Worm (Caenorhabditis elegans) whole organism, L1 larva: Measurements from ENCODE around the gene R07A4.4.

Experiments used
- C16A3.4 ChIP-seq: fragments of 150-350 bp; optimal IDR thresholded peaks from 2 replicates; lab custom pipeline; 2014; ENCODE audit warnings: missing biosample characterization, missing genetic modification characterization
- C34B4.2 ChIP-seq: sonication (generic microtip); optimal IDR thresholded peaks from 2 replicates; lab custom pipeline; 2017; ENCODE audit warnings: mild to moderate bottlenecking, missing genetic modification characterization, missing compliant biosample characterization
- Y116A8C.19 ChIP-seq: sonication (generic microtip); optimal IDR thresholded peaks from 2 replicates; lab custom pipeline; 2016; ENCODE audit warnings: missing compliant biosample characterization, missing genetic modification characterization, borderline replicate concordance
- aly-2 ChIP-seq: fragments of 150-350 bp; optimal IDR thresholded peaks from 2 replicates; lab custom pipeline; 2014; ENCODE audit warnings: missing biosample characterization, missing genetic modification characterization
- ama-1 ChIP-seq: fragments of 150-350 bp; optimal IDR thresholded peaks from 2 replicates; lab custom pipeline; 2014
- blmp-1 ChIP-seq: fragments of 150-350 bp; optimal IDR thresholded peaks from 2 replicates; lab custom pipeline; 2014; ENCODE audit warnings: missing biosample characterization, missing genetic modification characterization
- ceh-63 ChIP-seq: fragments of 200-800 bp; sonication (Bioruptor generic); optimal IDR thresholded peaks from 2 replicates; lab custom pipeline; 2018; ENCODE audit warnings: mild to moderate bottlenecking, missing genetic modification characterization, missing compliant biosample characterization
- ceh-88 ChIP-seq: fragments of 200-800 bp; sonication (Bioruptor generic); IDR thresholded peaks from 2 replicates; pipeline ENCODE4 v1.3.6; 2022; ENCODE audit warnings: missing genetic modification characterization, missing compliant biosample characterization
- ceh-90 ChIP-seq: sonication (generic microtip); optimal IDR thresholded peaks from 2 replicates; lab custom pipeline; 2016; ENCODE audit warnings: missing genetic modification characterization, missing compliant biosample characterization
- ces-1 ChIP-seq: fragments of 150-350 bp; optimal IDR thresholded peaks from 2 replicates; lab custom pipeline; 2014; ENCODE audit warnings: missing biosample characterization, missing genetic modification reagents, missing genetic modification characterization
- dpl-1 ChIP-seq, 3 experiments: fragments of 150-350 bp in 2 of 3; sonication (generic microtip) in 1 of 3; optimal IDR thresholded peaks; 2 replicates each; lab custom pipeline; 2014 to 2017; ENCODE audit warnings: missing biosample characterization in 3 of 3, missing genetic modification characterization in 3 of 3, missing genetic modification reagents in 3 of 3
- efl-1 ChIP-seq, 4 experiments: fragments of 150-350 bp; optimal IDR thresholded peaks in 3 of 4; peaks in 1 of 4; 1 replicate in 1 of 4; 2 replicates in 3 of 4; lab custom pipeline; 2014; ENCODE audit warnings: missing biosample characterization in 2 of 4, missing genetic modification characterization in 2 of 4, missing genetic modification reagents in 2 of 4
- egl-13 ChIP-seq: sonication (generic microtip); optimal IDR thresholded peaks from 2 replicates; lab custom pipeline; 2016; ENCODE audit warnings: missing genotype, missing genetic modification reagents, missing genetic modification characterization, missing compliant biosample characterization
- egl-27 ChIP-seq, 2 experiments: fragments of 150-350 bp in 1 of 2; sonication (generic microtip); optimal IDR thresholded peaks; 3 replicates each; lab custom pipeline; 2017 to 2018; ENCODE audit warnings: missing biosample characterization in 2 of 2, missing genetic modification characterization in 2 of 2, missing genetic modification reagents in 2 of 2
- elt-2 ChIP-seq: sonication (generic microtip); optimal IDR thresholded peaks from 2 replicates; lab custom pipeline; 2016; ENCODE audit warnings: missing genetic modification characterization, mild to moderate bottlenecking, inconsistent platforms, missing compliant biosample characterization, missing genetic modification reagents
- ets-5 ChIP-seq: fragments of 200-800 bp; sonication (Bioruptor generic); IDR thresholded peaks from 2 replicates; pipeline ENCODE4 v1.3.6; 2022; ENCODE audit warnings: missing genetic modification characterization, missing compliant biosample characterization
- fos-1 ChIP-seq: fragments of 150-350 bp; optimal IDR thresholded peaks from 2 replicates; lab custom pipeline; 2014; ENCODE audit warnings: missing biosample characterization, missing genetic modification characterization
- grh-1 ChIP-seq: fragments of 200-800 bp; sonication (Bioruptor generic); IDR thresholded peaks from 2 replicates; pipeline ENCODE4 v1.3.6; 2022; ENCODE audit warnings: missing genetic modification reagents, missing genetic modification characterization, missing compliant biosample characterization
- hlh-4 ChIP-seq: sonication (generic microtip); optimal IDR thresholded peaks from 2 replicates; lab custom pipeline; 2016; ENCODE audit warnings: mild to moderate bottlenecking, missing genetic modification characterization, missing compliant biosample characterization
- hpl-2 ChIP-seq: fragments of 150-350 bp; optimal IDR thresholded peaks from 2 replicates; lab custom pipeline; 2014; ENCODE audit warnings: missing biosample characterization, missing genetic modification reagents, missing genetic modification characterization
- irx-1 ChIP-seq: sonication (generic microtip); optimal IDR thresholded peaks from 2 replicates; lab custom pipeline; 2016; ENCODE audit warnings: missing genetic modification characterization, missing compliant biosample characterization
- lin-13 ChIP-seq: fragments of 150-350 bp; optimal IDR thresholded peaks from 2 replicates; lab custom pipeline; 2014; ENCODE audit warnings: missing biosample characterization, missing genetic modification reagents, missing genetic modification characterization
- lin-15B ChIP-seq: fragments of 150-350 bp; sonication (generic microtip); optimal IDR thresholded peaks from 3 replicates; lab custom pipeline; 2014; ENCODE audit warnings: missing biosample characterization, missing genetic modification characterization
- lin-35 ChIP-seq, 2 experiments: fragments of 150-350 bp; optimal IDR thresholded peaks; 2 replicates each; lab custom pipeline; 2014; ENCODE audit warnings: missing biosample characterization in 2 of 2, missing genetic modification characterization in 2 of 2, missing genetic modification reagents in 2 of 2
- lsy-2 ChIP-seq, 2 experiments: fragments of 150-350 bp; optimal IDR thresholded peaks; 2 replicates each; lab custom pipeline; 2014; ENCODE audit warnings: missing biosample characterization in 2 of 2, missing genetic modification characterization in 2 of 2
- mab-9 ChIP-seq: fragments of 200-800 bp; sonication (Bioruptor generic); IDR thresholded peaks from 2 replicates; pipeline ENCODE4 v1.3.6; 2022; ENCODE audit warnings: missing genetic modification reagents, missing genetic modification characterization, missing compliant biosample characterization
- mdl-1 ChIP-seq, 2 experiments: fragments of 150-350 bp; optimal IDR thresholded peaks; 2 replicates each; lab custom pipeline; 2014 to 2017; ENCODE audit warnings: missing biosample characterization in 2 of 2, missing genetic modification characterization in 2 of 2, inconsistent platforms in 1 of 2
- mep-1 ChIP-seq: fragments of 150-350 bp; optimal IDR thresholded peaks from 2 replicates; lab custom pipeline; 2014; ENCODE audit warnings: missing biosample characterization, missing genetic modification characterization
- nhr-12 ChIP-seq: sonication (generic microtip); optimal IDR thresholded peaks from 2 replicates; lab custom pipeline; 2017; ENCODE audit warnings: missing biosample characterization, missing genetic modification characterization
- nhr-20 ChIP-seq: sonication (generic microtip); optimal IDR thresholded peaks from 2 replicates; lab custom pipeline; 2016; ENCODE audit warnings: mild to moderate bottlenecking, missing genetic modification characterization, missing compliant biosample characterization
- nhr-237 ChIP-seq: fragments of 150-350 bp; optimal IDR thresholded peaks from 2 replicates; lab custom pipeline; 2014; ENCODE audit warnings: missing biosample characterization, missing genetic modification characterization
- nhr-28 ChIP-seq: fragments of 150-350 bp; optimal IDR thresholded peaks from 2 replicates; lab custom pipeline; 2014; ENCODE audit warnings: missing biosample characterization, missing genetic modification characterization
- nhr-47 ChIP-seq: sonication (generic microtip); optimal IDR thresholded peaks from 2 replicates; lab custom pipeline; 2016; ENCODE audit warnings: mild to moderate bottlenecking, missing genetic modification characterization, moderate library complexity, missing compliant biosample characterization
- nhr-71 ChIP-seq: sonication (generic microtip); optimal IDR thresholded peaks from 2 replicates; lab custom pipeline; 2016; ENCODE audit warnings: mild to moderate bottlenecking, missing genetic modification characterization, moderate library complexity, missing compliant biosample characterization
- nhr-76 ChIP-seq: sonication (generic microtip); optimal IDR thresholded peaks from 2 replicates; lab custom pipeline; 2017; ENCODE audit warnings: missing biosample characterization, missing genetic modification characterization
- nhr-77 ChIP-seq: fragments of 150-350 bp; optimal IDR thresholded peaks from 2 replicates; lab custom pipeline; 2014; ENCODE audit warnings: missing biosample characterization, missing genetic modification characterization
- nhr-85 ChIP-seq: sonication (generic microtip); peaks from one replicate; lab custom pipeline; 2016; ENCODE audit warnings: missing genetic modification characterization, inconsistent platforms, missing compliant biosample characterization
- pag-3 ChIP-seq: sonication (generic microtip); optimal IDR thresholded peaks from 2 replicates; lab custom pipeline; 2017; ENCODE audit warnings: missing genetic modification characterization, mild to moderate bottlenecking, missing compliant biosample characterization, antibody characterized with exemption, borderline replicate concordance; ENCODE audit not compliant: insufficient read depth
- pqm-1 ChIP-seq: sonication (generic microtip); optimal IDR thresholded peaks from 3 replicates; lab custom pipeline; 2017; ENCODE audit warnings: missing biosample characterization, missing genetic modification characterization
- rnt-1 ChIP-seq: sonication (generic microtip); optimal IDR thresholded peaks from 2 replicates; lab custom pipeline; 2016; ENCODE audit warnings: mild to moderate bottlenecking, missing genetic modification characterization, moderate library complexity, missing compliant biosample characterization
- snu-23 ChIP-seq: sonication (generic microtip); optimal IDR thresholded peaks from 2 replicates; lab custom pipeline; 2016; ENCODE audit warnings: missing genetic modification characterization, missing compliant biosample characterization
- sox-4 ChIP-seq: sonication (generic microtip); optimal IDR thresholded peaks from 2 replicates; lab custom pipeline; 2016; ENCODE audit warnings: missing genetic modification characterization, missing compliant biosample characterization
- sptf-1 ChIP-seq: fragments of 150-350 bp; optimal IDR thresholded peaks from 2 replicates; lab custom pipeline; 2014; ENCODE audit warnings: missing biosample characterization, missing genetic modification characterization
- swsn-7 ChIP-seq: sonication (generic microtip); optimal IDR thresholded peaks from 2 replicates; lab custom pipeline; 2016; ENCODE audit warnings: missing genetic modification characterization, missing compliant biosample characterization
- tbx-2 ChIP-seq: sonication (generic microtip); optimal IDR thresholded peaks from 2 replicates; lab custom pipeline; 2016; ENCODE audit warnings: missing genetic modification characterization, missing compliant biosample characterization
- tlp-1 ChIP-seq: fragments of 150-350 bp; optimal IDR thresholded peaks from 2 replicates; lab custom pipeline; 2014; ENCODE audit warnings: missing biosample characterization, missing genetic modification characterization
- unc-130 ChIP-seq: fragments of 150-350 bp; optimal IDR thresholded peaks from 2 replicates; lab custom pipeline; 2017; ENCODE audit warnings: missing biosample characterization, missing genetic modification characterization, inconsistent platforms
- unc-62 ChIP-seq: fragments of 150-350 bp; optimal IDR thresholded peaks from 2 replicates; lab custom pipeline; 2014; ENCODE audit warnings: missing biosample characterization, missing genetic modification reagents, missing genetic modification characterization
- unc-86 ChIP-seq: sonication (generic microtip); optimal IDR thresholded peaks from 2 replicates; lab custom pipeline; 2016; ENCODE audit warnings: missing genetic modification characterization, missing compliant biosample characterization
- unc-98 ChIP-seq: fragments of 200-800 bp; sonication (Bioruptor generic); IDR thresholded peaks from 2 replicates; pipeline ENCODE4 v1.3.6; 2022; ENCODE audit warnings: missing genetic modification characterization, missing compliant biosample characterization
- vab-15 ChIP-seq: sonication (generic microtip); optimal IDR thresholded peaks from 2 replicates; lab custom pipeline; 2017; ENCODE audit warnings: missing genotype, mild to moderate bottlenecking, missing genetic modification characterization, missing compliant biosample characterization
- xbp-1 ChIP-seq: sonication (generic microtip); optimal IDR thresholded peaks from 2 replicates; lab custom pipeline; 2016; ENCODE audit warnings: missing genetic modification characterization, missing compliant biosample characterization
- zag-1 ChIP-seq: fragments of 150-350 bp; optimal IDR thresholded peaks from 2 replicates; lab custom pipeline; 2014; ENCODE audit warnings: missing biosample characterization, missing genetic modification characterization
- zip-4 ChIP-seq: fragments of 200-800 bp; sonication (Bioruptor generic); optimal IDR thresholded peaks from 2 replicates; lab custom pipeline; 2018; ENCODE audit warnings: mild to moderate bottlenecking, missing genetic modification characterization, moderate library complexity, missing compliant biosample characterization

R07A4.4 gene

DNA sequence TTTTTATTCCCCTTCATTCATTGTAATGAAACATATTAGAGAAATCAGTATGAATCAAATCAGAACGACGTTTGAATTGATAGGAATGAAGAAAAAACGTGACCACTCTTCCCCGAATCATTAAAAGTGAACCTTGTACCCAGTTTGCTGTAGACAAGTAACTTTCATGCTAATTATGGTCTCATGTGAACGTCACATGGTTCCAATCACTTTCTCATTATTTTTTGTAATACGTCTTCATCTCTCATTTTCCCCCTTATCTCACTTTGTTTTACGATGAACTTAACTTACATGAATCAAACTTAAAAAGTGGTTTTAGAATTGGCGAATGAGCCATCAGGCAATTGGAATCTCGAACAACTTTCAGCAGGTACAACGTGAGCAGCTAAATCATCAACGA, 15.3 kb upstream of the R07A4.4 start:
- TF ChIP-seq efl-1 (optimal IDR thresholded peaks at IDR 0.05; lab: Kevin White, UChicago) (no peak), efl-1 (GFP tag; optimal IDR thresholded peaks at IDR 0.05 in 1 of 2; lab: Kevin White, UChicago) (peak in 1 of 2 experiments; percentile 78), ama-1 (no peak), sox-4 (tag; lab: Kevin White, UChicago) (no peak), vab-15 (tag; lab: Kevin White, UChicago) (no peak), unc-98 (GFP tag; lab: Robert Waterston, UW) (no peak), lsy-2 (tag; optimal IDR thresholded peaks at IDR 0.05; lab: Kevin White, UChicago) (peak in 1 of 2 experiments; percentile 42), Y116A8C.19 (tag; lab: Kevin White, UChicago) (no peak), rnt-1 (tag; lab: Kevin White, UChicago) (no peak), aly-2 (tag; lab: Kevin White, UChicago) (no peak), ceh-88 (GFP tag; lab: Robert Waterston, UW) (no peak), mdl-1 (tag; optimal IDR thresholded peaks at IDR 0.05; lab: Kevin White, UChicago) (peak in 1 of 2 experiments; percentile 33), ces-1 (GFP tag; lab: Kevin White, UChicago) (no peak), C34B4.2 (no peak), tlp-1 (tag; lab: Kevin White, UChicago) (no peak), tbx-2 (tag; lab: Kevin White, UChicago) (peak; percentile 63), xbp-1 (tag; lab: Kevin White, UChicago) (no peak), nhr-77 (tag; lab: Kevin White, UChicago) (no peak), pag-3 (tag; lab: Kevin White, UChicago) (no peak), nhr-47 (tag; lab: Kevin White, UChicago) (peak; percentile 25), nhr-76 (tag; lab: Kevin White, UChicago) (no peak), unc-62 (no peak), irx-1 (tag; lab: Kevin White, UChicago) (no peak), elt-2 (tag; lab: Kevin White, UChicago) (no peak), sptf-1 (tag; lab: Kevin White, UChicago) (no peak), nhr-237 (tag; lab: Kevin White, UChicago) (no peak), zag-1 (tag; lab: Kevin White, UChicago) (no peak), hlh-4 (tag; lab: Kevin White, UChicago) (no peak), snu-23 (GFP tag; lab: Kevin White, UChicago) (peak; percentile 59), nhr-28 (tag; lab: Kevin White, UChicago) (no peak), egl-13 (tag; lab: Kevin White, UChicago) (no peak), ceh-90 (tag; lab: Kevin White, UChicago) (no peak), swsn-7 (no peak), lin-13 (no peak), fos-1 (tag; lab: Kevin White, UChicago) (no peak), nhr-20 (tag; lab: Kevin White, UChicago) (peak; percentile 80), nhr-12 (tag; lab: Kevin White, UChicago) (no peak), pqm-1 (tag; lab: Kevin White, UChicago) (no peak), nhr-71 (peak; percentile 76), hpl-2 (no peak), grh-1 (peak; percentile 34; the same call in 1 of the 2 replicates), lin-35 (GFP tag; optimal IDR thresholded peaks at IDR 0.05; lab: Kevin White, UChicago) (peak in 1 of 2 experiments; percentile 64), unc-86 (tag; lab: Kevin White, UChicago) (no peak), ets-5 (no peak), unc-130 (tag; lab: Kevin White, UChicago) (peak; percentile 41), blmp-1 (peak; percentile 86), C16A3.4 (tag; lab: Kevin White, UChicago) (peak; percentile 37), mab-9 (GFP tag; lab: Robert Waterston, UW) (no peak), dpl-1 (GFP tag; optimal IDR thresholded peaks at IDR 0.05; lab: Kevin White, UChicago) (peak in 1 of 3 experiments; percentile 22), zip-4 (no peak), lin-15B (tag; lab: Kevin White, UChicago) (no peak), ceh-63 (GFP tag; lab: Kevin White, UChicago) (no peak), nhr-85 (tag; lab: Kevin White, UChicago) (peak; percentile 93), egl-27 (tag; optimal IDR thresholded peaks at IDR 0.05; lab: Kevin White, UChicago) (no peak), mep-1 (peak; percentile 34)
